Worm (Caenorhabditis elegans) whole organism, early embryonic: ENCODE results near the gene BE10.5.

Source experiments
- B0310.2 ChIP-seq: sonication (generic microtip); optimal IDR thresholded peaks from 2 replicates; lab custom pipeline; 2016; ENCODE audit warnings: mild to moderate bottlenecking, missing genetic modification characterization, missing compliant biosample characterization
- F13C5.2 ChIP-seq: sonication (generic microtip); optimal IDR thresholded peaks from 2 replicates; lab custom pipeline; 2017; ENCODE audit warnings: mild to moderate bottlenecking, missing genetic modification characterization, inconsistent platforms, missing compliant biosample characterization
- aly-1 ChIP-seq: sonication (generic microtip); optimal IDR thresholded peaks from 2 replicates; lab custom pipeline; 2016; ENCODE audit warnings: missing genetic modification characterization, missing compliant biosample characterization
- ama-1 ChIP-seq: fragments of 150-350 bp; optimal IDR thresholded peaks from 2 replicates; lab custom pipeline; 2014
- ceh-13 ChIP-seq: fragments of 200-800 bp; sonication (Bioruptor generic); optimal IDR thresholded peaks from 2 replicates; lab custom pipeline; 2018; ENCODE audit warnings: mild to moderate bottlenecking, missing genetic modification characterization, missing compliant biosample characterization
- ceh-36 ChIP-seq: sonication (generic microtip); optimal IDR thresholded peaks from 2 replicates; lab custom pipeline; 2016; ENCODE audit warnings: missing genetic modification characterization, inconsistent platforms, missing compliant biosample characterization
- ets-7 ChIP-seq: sonication (generic microtip); optimal IDR thresholded peaks from 2 replicates; lab custom pipeline; 2016; ENCODE audit warnings: missing genotype, missing genetic modification characterization, missing compliant biosample characterization
- flt-1 ChIP-seq: fragments of 200-800 bp; sonication (Bioruptor generic); IDR thresholded peaks from 2 replicates; pipeline ENCODE4 v1.3.6; 2022; ENCODE audit warnings: missing genetic modification characterization, missing compliant biosample characterization
- hmbx-1 ChIP-seq: sonication (generic microtip); optimal IDR thresholded peaks from 2 replicates; lab custom pipeline; 2016; ENCODE audit warnings: mild to moderate bottlenecking, missing genetic modification characterization, missing compliant biosample characterization
- hmg-4 ChIP-seq: fragments of 200-800 bp; sonication (Bioruptor generic); optimal IDR thresholded peaks from 2 replicates; lab custom pipeline; 2018; ENCODE audit warnings: mild to moderate bottlenecking, missing genetic modification characterization, missing compliant biosample characterization
- hnd-1 ChIP-seq: sonication (generic microtip); optimal IDR thresholded peaks from 2 replicates; lab custom pipeline; 2016; ENCODE audit warnings: missing genetic modification characterization, missing compliant biosample characterization
- pes-1 ChIP-seq: fragments of 200-800 bp; sonication (Bioruptor generic); IDR thresholded peaks from 2 replicates; pipeline ENCODE4 v1.3.6; 2022; ENCODE audit warnings: missing genetic modification reagents, missing genetic modification characterization, missing compliant biosample characterization
- scrt-1 ChIP-seq: fragments of 200-800 bp; sonication (Bioruptor generic); IDR thresholded peaks from 2 replicates; pipeline ENCODE4 v1.3.6; 2022; ENCODE audit warnings: missing genetic modification characterization, missing compliant biosample characterization
- sea-1 ChIP-seq: fragments of 200-800 bp; sonication (Bioruptor generic); conservative IDR thresholded peaks from 2 replicates; pipeline ENCODE4 v1.3.6; 2022; ENCODE audit warnings: missing genetic modification characterization, missing compliant biosample characterization
- tbx-11 ChIP-seq: fragments of 200-800 bp; sonication (Bioruptor generic); IDR thresholded peaks from 2 replicates; pipeline ENCODE4 v1.3.6; 2022; ENCODE audit warnings: missing genetic modification characterization, missing compliant biosample characterization
- tbx-37 ChIP-seq: fragments of 200-800 bp; sonication (Bioruptor generic); conservative IDR thresholded peaks from 2 replicates; pipeline ENCODE4 v1.3.6; 2022; ENCODE audit warnings: missing genetic modification reagents, missing genetic modification characterization, missing compliant biosample characterization
- tra-4 ChIP-seq: sonication (generic microtip); optimal IDR thresholded peaks from 2 replicates; lab custom pipeline; 2017; ENCODE audit warnings: missing genetic modification characterization, missing compliant biosample characterization

BE10.5 gene

ce11 chrIII:12779676-12780337 is 26.8 kb downstream of the BE10.5 start, which contains the start of gene gab-1:
TSS of gene gab-1 (minus strand) at chrIII:12779726.
- TF ChIP-seq hmbx-1 (tag; lab: Kevin White, UChicago) (no peak), aly-1 (no peak), B0310.2 (tag; lab: Kevin White, UChicago) (no peak), ceh-36 (no peak), ama-1 (lab: Kevin White, UChicago) (no peak), hmg-4 (GFP tag; lab: Kevin White, UChicago) (no peak), sea-1 (no peak), hnd-1 (tag; lab: Kevin White, UChicago) (no peak), ets-7 (tag; lab: Kevin White, UChicago) (no peak), flt-1 (GFP tag; lab: Robert Waterston, UW) (no peak), scrt-1 (GFP tag; lab: Robert Waterston, UW) (no peak), tbx-11 (GFP tag; lab: Robert Waterston, UW) (no peak), ceh-13 (GFP tag; lab: Kevin White, UChicago) (no peak)

- TF ChIP-seq hnd-1 (tag; lab: Kevin White, UChicago) (no peak), ceh-36 (no peak), scrt-1 (GFP tag; lab: Robert Waterston, UW) (no peak), pes-1 (GFP tag; lab: Robert Waterston, UW) (no peak), tbx-37 (GFP tag; lab: Robert Waterston, UW) (no peak), aly-1 (no peak), ama-1 (lab: Kevin White, UChicago) (no peak), ets-7 (tag; lab: Kevin White, UChicago) (no peak), F13C5.2 (no peak), hmbx-1 (tag; lab: Kevin White, UChicago) (no peak), tbx-11 (GFP tag; lab: Robert Waterston, UW) (no peak), B0310.2 (tag; lab: Kevin White, UChicago) (no peak)
These were observed 32.9 kb downstream of the BE10.5 start for ce11 chrIII:12773753-12774152.

ce11 chrIII:12764241-12764640 is 42.4 kb downstream of the BE10.5 start, which contains the start of the genes irld-19 and irld-61:
TSS of gene irld-19 (minus strand) at chrIII:12764341.
TSS of gene irld-61 (plus strand) at chrIII:12764553.
- TF ChIP-seq hmg-4 (GFP tag; lab: Kevin White, UChicago) = no peak
- TF ChIP-seq tbx-37 (GFP tag; lab: Robert Waterston, UW) = no peak
- TF ChIP-seq B0310.2 (tag; lab: Kevin White, UChicago) = no peak
- TF ChIP-seq pes-1 (GFP tag; lab: Robert Waterston, UW) = no peak
- TF ChIP-seq sea-1 = no peak
- no peak for TF ChIP-seq tra-4
- TF ChIP-seq ets-7 (tag; lab: Kevin White, UChicago) = no peak
- TF ChIP-seq flt-1 (GFP tag; lab: Robert Waterston, UW) = no peak
- no peak for TF ChIP-seq ama-1 (lab: Kevin White, UChicago)
- TF ChIP-seq ceh-13 (GFP tag; lab: Kevin White, UChicago) = no peak
- no peak for TF ChIP-seq tbx-11 (GFP tag; lab: Robert Waterston, UW)
- no peak for TF ChIP-seq F13C5.2
- TF ChIP-seq aly-1 = no peak
- no peak for TF ChIP-seq scrt-1 (GFP tag; lab: Robert Waterston, UW)
- no peak for TF ChIP-seq hmbx-1 (tag; lab: Kevin White, UChicago)

ce11 chrIII:12757367-12757766 is 49.2 kb downstream of the BE10.5 start, which contains the start of gene srw-9:
TSS of gene srw-9 (plus strand) at chrIII:12757667.
- no peak for TF ChIP-seq ama-1 (lab: Kevin White, UChicago)
- no peak for TF ChIP-seq flt-1 (GFP tag; lab: Robert Waterston, UW)
- no peak for TF ChIP-seq ets-7 (tag; lab: Kevin White, UChicago)
- TF ChIP-seq tbx-37 (GFP tag; lab: Robert Waterston, UW) = no peak
- no peak for TF ChIP-seq sea-1
- no peak for TF ChIP-seq ceh-36
- no peak for TF ChIP-seq scrt-1 (GFP tag; lab: Robert Waterston, UW)
- TF ChIP-seq B0310.2 (tag; lab: Kevin White, UChicago) = no peak
- TF ChIP-seq tbx-11 (GFP tag; lab: Robert Waterston, UW) = no peak
